Fruit fly (Drosophila melanogaster) whole organism, pupa: ENCODE results near the gene Fer3.

Source experiments
- CG10348 ChIP-seq: fragments of 200-800 bp; sonication (Bioruptor generic); IDR thresholded peaks from 2 replicates; pipeline ENCODE4 v1.3.6; 2022; ENCODE audit warnings: missing biosample characterization, missing genetic modification characterization
- CG12605 ChIP-seq: fragments of 200-800 bp; sonication (Bioruptor generic); IDR thresholded peaks from 2 replicates; pipeline ENCODE4 v1.3.6; 2022; ENCODE audit warnings: missing biosample characterization, missing genetic modification characterization
- CG13204 ChIP-seq: fragments of 200-800 bp; sonication (Bioruptor generic); optimal IDR thresholded peaks from 2 replicates; lab custom pipeline; 2018; ENCODE audit warnings: missing biosample characterization, mild to moderate bottlenecking, missing genetic modification characterization, moderate library complexity
- CG14655 ChIP-seq: fragments of 200-800 bp; sonication (Bioruptor generic); optimal IDR thresholded peaks from 3 replicates; lab custom pipeline; 2017; ENCODE audit warnings: mild to moderate bottlenecking, missing biosample characterization, missing genetic modification reagents, missing genetic modification characterization
- CG15710 ChIP-seq: fragments of 200-800 bp; sonication (Bioruptor generic); optimal IDR thresholded peaks from 2 replicates; lab custom pipeline; 2018; ENCODE audit warnings: missing biosample characterization, mild to moderate bottlenecking, missing genetic modification characterization, moderate library complexity
- CG17806 ChIP-seq: fragments of 200-800 bp; sonication (Bioruptor generic); optimal IDR thresholded peaks from 2 replicates; lab custom pipeline; 2018; ENCODE audit warnings: missing biosample characterization, mild to moderate bottlenecking, missing genetic modification characterization, moderate library complexity
- CG32121 ChIP-seq: fragments of 200-800 bp; sonication (Bioruptor generic); IDR thresholded peaks from 2 replicates; pipeline ENCODE4 v1.3.6; 2022; ENCODE audit warnings: missing biosample characterization, missing genetic modification characterization
- CG34367 ChIP-seq: fragments of 200-800 bp; sonication (Bioruptor generic); optimal IDR thresholded peaks from 2 replicates; lab custom pipeline; 2018; ENCODE audit warnings: missing biosample characterization, mild to moderate bottlenecking, missing genetic modification characterization
- CG4496 ChIP-seq: fragments of 200-800 bp; sonication (Bioruptor generic); IDR thresholded peaks from 3 replicates; pipeline ENCODE4 v1.3.6; 2022; ENCODE audit warnings: missing biosample characterization, missing genetic modification characterization
- CG8159 ChIP-seq: fragments of 200-800 bp; sonication (Bioruptor generic); optimal IDR thresholded peaks from 3 replicates; lab custom pipeline; 2018; ENCODE audit warnings: missing biosample characterization, mild to moderate bottlenecking, missing genetic modification characterization, moderate library complexity
- CG8301 ChIP-seq: fragments of 200-800 bp; sonication (Bioruptor generic); optimal IDR thresholded peaks from 2 replicates; lab custom pipeline; 2018; ENCODE audit warnings: missing biosample characterization, mild to moderate bottlenecking, missing genetic modification characterization
- CG9948 ChIP-seq: fragments of 200-800 bp; sonication (Bioruptor generic); optimal IDR thresholded peaks from 2 replicates; lab custom pipeline; 2018; ENCODE audit warnings: missing biosample characterization, mild to moderate bottlenecking, missing genetic modification characterization, moderate library complexity
- D1 ChIP-seq: fragments of 200-800 bp; sonication (Bioruptor generic); optimal IDR thresholded peaks from 2 replicates; lab custom pipeline; 2018; ENCODE audit warnings: missing biosample characterization, mild to moderate bottlenecking, missing genetic modification characterization, moderate library complexity
- EcR ChIP-seq: fragments of 200-800 bp; sonication (Bioruptor generic); optimal IDR thresholded peaks from 3 replicates; lab custom pipeline; 2019; ENCODE audit warnings: missing biosample characterization, missing genetic modification characterization, mild to moderate bottlenecking, moderate library complexity, missing genetic modification reagents
- Ets98B ChIP-seq: fragments of 200-800 bp; sonication (Bioruptor generic); IDR thresholded peaks from 2 replicates; pipeline ENCODE4 v1.3.6; 2022; ENCODE audit warnings: missing biosample characterization, missing genetic modification characterization
- Pif1A ChIP-seq: fragments of 200-800 bp; sonication (Bioruptor generic); optimal IDR thresholded peaks from 3 replicates; lab custom pipeline; 2016; ENCODE audit warnings: missing biosample characterization, missing genetic modification characterization
- Pif1B ChIP-seq: fragments of 200-800 bp; sonication (Bioruptor generic); optimal IDR thresholded peaks from 3 replicates; lab custom pipeline; 2016; ENCODE audit warnings: missing biosample characterization, missing genetic modification characterization
- Snoo ChIP-seq: fragments of 200-800 bp; sonication (Bioruptor generic); optimal IDR thresholded peaks from 3 replicates; lab custom pipeline; 2017; ENCODE audit warnings: missing biosample characterization, mild to moderate bottlenecking, missing genetic modification characterization, inconsistent platforms
- fd96Ca ChIP-seq: fragments of 200-800 bp; sonication (Bioruptor generic); IDR thresholded peaks from 3 replicates; pipeline ENCODE4 v1.3.6; 2022; ENCODE audit warnings: missing biosample characterization, missing genetic modification characterization
- gl ChIP-seq: fragments of 200-800 bp; sonication (Bioruptor generic); optimal IDR thresholded peaks from 2 replicates; lab custom pipeline; 2018; ENCODE audit warnings: missing biosample characterization, mild to moderate bottlenecking, missing genetic modification characterization
- rn ChIP-seq: fragments of 200-800 bp; sonication (Bioruptor generic); IDR thresholded peaks from 2 replicates; pipeline ENCODE4 v1.3.6; 2022; ENCODE audit warnings: missing biosample characterization, missing genetic modification characterization

The Fer3 gene

dm6 chr3R:11655873-11656374 is 38.2 kb downstream of the Fer3 start, which contains the start of gene CG42327:
TSS of gene CG42327 (plus strand) at chr3R:11656149.
- TF ChIP-seq CG15710 (peak; percentile 85), Pif1A (GFP tag; lab: Kevin White, UChicago) (peak; percentile 95), Pif1B (GFP tag; lab: Kevin White, UChicago) (peak; percentile 97), EcR (GFP tag; lab: Kevin White, UChicago) (peak; percentile 11), CG10348 (GFP tag; lab: Robert Waterston, UW) (peak; percentile 63), CG32121 (GFP tag; lab: Robert Waterston, UW) (peak; percentile 98), D1 (tag; lab: Kevin White, UChicago) (peak; percentile 88), CG9948 (peak; percentile 92), fd96Ca (GFP tag; lab: Robert Waterston, UW) (peak; percentile 97), Ets98B (GFP tag; lab: Robert Waterston, UW) (peak; percentile 98), CG13204 (GFP tag; lab: Kevin White, UChicago) (peak; percentile 70), CG4496 (peak; percentile 98), gl (tag; lab: Kevin White, UChicago) (peak; percentile 80), CG14655 (GFP tag; lab: Kevin White, UChicago) (peak; percentile 97), Snoo (peak; percentile 93), CG8159 (tag; lab: Kevin White, UChicago) (peak; percentile 91), CG12605 (GFP tag; lab: Robert Waterston, UW) (peak; percentile 97), CG34367 (tag; lab: Kevin White, UChicago) (peak; percentile 91), CG17806 (tag; lab: Kevin White, UChicago) (peak; percentile 95), CG8301 (tag; lab: Kevin White, UChicago) (peak; percentile 96), rn (GFP tag; lab: Robert Waterston, UW) (peak; percentile 89)
- TF ChIP-seq, all 21 proteins: peak for 21

- no peak for TF ChIP-seq CG13204 (GFP tag; lab: Kevin White, UChicago)
- 0 out of 3 replicates have a peak, but pooled peaks have one; percentile 39 for TF ChIP-seq CG4496
- no peak for TF ChIP-seq CG12605 (GFP tag; lab: Robert Waterston, UW)
- peak; percentile 6 for TF ChIP-seq Pif1B (GFP tag; lab: Kevin White, UChicago)
- no peak for TF ChIP-seq Snoo
- TF ChIP-seq CG34367 (tag; lab: Kevin White, UChicago), result peak; percentile 26
- TF ChIP-seq CG14655 (GFP tag; lab: Kevin White, UChicago), result peak; percentile 15
- no peak for TF ChIP-seq Ets98B (GFP tag; lab: Robert Waterston, UW)
- no peak for TF ChIP-seq CG10348 (GFP tag; lab: Robert Waterston, UW)
- TF ChIP-seq rn (GFP tag; lab: Robert Waterston, UW), result no peak
- TF ChIP-seq CG15710, result peak; percentile 45
- TF ChIP-seq CG9948, result peak; percentile 24
- 0 out of 3 replicates have a peak, but pooled peaks have one; percentile 18 for TF ChIP-seq fd96Ca (GFP tag; lab: Robert Waterston, UW)
- no peak for TF ChIP-seq EcR (GFP tag; lab: Kevin White, UChicago)
- no peak for TF ChIP-seq gl (tag; lab: Kevin White, UChicago)
- peak; percentile 8 for TF ChIP-seq CG8301 (tag; lab: Kevin White, UChicago)
- TF ChIP-seq CG32121 (GFP tag; lab: Robert Waterston, UW), result no peak; the same call in 1 of the 2 replicates
- peak; percentile 53 for TF ChIP-seq CG8159 (tag; lab: Kevin White, UChicago)
- peak; percentile 23 for TF ChIP-seq Pif1A (GFP tag; lab: Kevin White, UChicago)
- peak; percentile 20 for TF ChIP-seq CG17806 (tag; lab: Kevin White, UChicago)
- TF ChIP-seq D1 (tag; lab: Kevin White, UChicago), result no peak
Observed at dm6 chr3R:11650105-11651039, 43.7 kb downstream of the Fer3 start, which contains the start of the genes Csk and Elp1. TSS of gene Csk (minus strand) at chr3R:11650706. TSS of gene Elp1 (plus strand) at chr3R:11650971.

dm6 chr3R:11649449-11649848 is 44.7 kb downstream of the Fer3 start:
- TF ChIP-seq CG10348 (GFP tag; lab: Robert Waterston, UW) (peak; percentile 87), CG15710 (peak; percentile 81), fd96Ca (GFP tag; lab: Robert Waterston, UW) (peak; percentile 92), Snoo (peak; percentile 79), Ets98B (GFP tag; lab: Robert Waterston, UW) (peak; percentile 90), Pif1A (GFP tag; lab: Kevin White, UChicago) (peak; percentile 82), rn (GFP tag; lab: Robert Waterston, UW) (peak; percentile 80), CG34367 (tag; lab: Kevin White, UChicago) (peak; percentile 64), CG17806 (tag; lab: Kevin White, UChicago) (peak; percentile 72), CG14655 (GFP tag; lab: Kevin White, UChicago) (peak; percentile 77), CG32121 (GFP tag; lab: Robert Waterston, UW) (peak; percentile 90), CG8301 (tag; lab: Kevin White, UChicago) (peak; percentile 70), CG12605 (GFP tag; lab: Robert Waterston, UW) (peak; percentile 76), CG4496 (peak; percentile 94), EcR (GFP tag; lab: Kevin White, UChicago) (no peak), CG13204 (GFP tag; lab: Kevin White, UChicago) (peak; percentile 35), CG9948 (peak; percentile 68), CG8159 (tag; lab: Kevin White, UChicago) (peak; percentile 76), D1 (tag; lab: Kevin White, UChicago) (no peak), Pif1B (GFP tag; lab: Kevin White, UChicago) (peak; percentile 67), gl (tag; lab: Kevin White, UChicago) (no peak)
